Fruit fly (Drosophila melanogaster) whole organism, adult: ENCODE data around the gene M6.

ENCODE experiments used
- CG11617 ChIP-seq: fragments of 200-800 bp; sonication (Bioruptor generic); optimal IDR thresholded peaks from 2 replicates; lab custom pipeline; 2017; ENCODE audit warnings: mild to moderate bottlenecking, missing biosample characterization, missing genetic modification reagents, missing genetic modification characterization
- CG12768 ChIP-seq: fragments of 200-800 bp; sonication (Bioruptor generic); optimal IDR thresholded peaks from 2 replicates; lab custom pipeline; 2017; ENCODE audit warnings: missing biosample characterization, missing genetic modification characterization, mild to moderate bottlenecking, moderate library complexity, missing genetic modification reagents
- CG33017 ChIP-seq: fragments of 200-800 bp; sonication (Bioruptor generic); optimal IDR thresholded peaks from 2 replicates; lab custom pipeline; 2018; ENCODE audit warnings: missing biosample characterization, mild to moderate bottlenecking, missing genetic modification characterization, moderate library complexity
- CG5204 ChIP-seq: fragments of 200-800 bp; sonication (Bioruptor generic); optimal IDR thresholded peaks from 2 replicates; lab custom pipeline; 2016; ENCODE audit warnings: missing biosample characterization, missing genetic modification characterization
- Mnt ChIP-seq: fragments of 200-800 bp; sonication (Bioruptor generic); optimal IDR thresholded peaks from 2 replicates; lab custom pipeline; 2016; ENCODE audit warnings: missing biosample characterization, mild to moderate bottlenecking, missing genetic modification characterization
- bab1 ChIP-seq: fragments of 200-800 bp; sonication (Bioruptor generic); optimal IDR thresholded peaks from 3 replicates; lab custom pipeline; 2019; ENCODE audit warnings: missing biosample characterization, mild to moderate bottlenecking, missing genetic modification characterization, moderate library complexity
- kay ChIP-seq: fragments of 200-800 bp; sonication (Bioruptor generic); peaks from one replicate; lab custom pipeline; 2016; ENCODE audit warnings: missing biosample characterization, missing genetic modification characterization, borderline replicate concordance
- ovo ChIP-seq: fragments of 200-800 bp; sonication (Bioruptor generic); optimal IDR thresholded peaks from 2 replicates; lab custom pipeline; 2016; ENCODE audit warnings: missing biosample characterization, missing genetic modification characterization
- toe ChIP-seq: fragments of 200-800 bp; sonication (Bioruptor generic); optimal IDR thresholded peaks from 2 replicates; lab custom pipeline; 2016; ENCODE audit warnings: missing biosample characterization, missing genetic modification characterization

DNA sequence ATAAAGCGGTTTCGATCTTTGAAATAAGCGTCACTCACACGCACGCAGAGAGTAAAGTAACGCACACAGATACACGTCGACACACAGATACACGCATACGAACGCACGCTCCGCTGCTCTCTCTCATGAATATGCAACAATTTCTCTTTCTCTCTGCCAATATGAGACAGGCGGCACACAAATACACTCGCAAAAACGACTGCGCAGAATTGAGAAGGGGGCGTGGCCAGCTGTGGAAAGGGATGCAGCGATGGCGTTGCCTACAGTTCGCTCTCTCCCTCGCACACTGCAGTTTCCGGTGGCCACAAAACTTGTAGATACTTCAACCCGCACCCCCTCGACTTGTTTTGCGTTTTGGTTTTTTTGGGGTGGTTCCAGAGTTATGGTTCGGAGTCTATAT, 28.0 kb upstream of the M6 start:
- TF ChIP-seq toe (peak; percentile 19), ovo (GFP tag; lab: Kevin White, UChicago) (no peak), kay (no peak), CG12768 (GFP tag; lab: Kevin White, UChicago) (no peak), CG33017 (tag; lab: Kevin White, UChicago) (no peak), CG5204 (no peak), CG11617 (GFP tag; lab: Kevin White, UChicago) (peak; percentile 7), bab1 (GFP tag; lab: Kevin White, UChicago) (no peak), Mnt (GFP tag; lab: Kevin White, UChicago) (no peak)
